Fruit fly (Drosophila melanogaster) whole organism, embryonic: ENCODE data around the gene CG32102.

ENCODE experiments used
- CG10654 ChIP-seq: fragments of 200-800 bp; sonication (Bioruptor generic); optimal IDR thresholded peaks from 2 replicates; lab custom pipeline; 2016; ENCODE audit warnings: missing biosample characterization, missing genetic modification characterization
- CG10979 ChIP-seq: fragments of 200-800 bp; sonication (Bioruptor generic); optimal IDR thresholded peaks from 2 replicates; lab custom pipeline; 2018; ENCODE audit warnings: missing biosample characterization, mild to moderate bottlenecking, missing genetic modification characterization, moderate library complexity
- CG11456 ChIP-seq: fragments of 200-800 bp; sonication (Bioruptor generic); IDR thresholded peaks from 3 replicates; pipeline ENCODE4 v1.3.6; 2022; ENCODE audit warnings: missing biosample characterization, missing genetic modification characterization
- CG11696 ChIP-seq: fragments of 200-800 bp; sonication (Bioruptor generic); IDR thresholded peaks from 2 replicates; pipeline ENCODE4 v1.3.6; 2022; ENCODE audit warnings: missing biosample characterization, missing genetic modification characterization
- CG14710 ChIP-seq: fragments of 200-800 bp; sonication (Bioruptor generic); optimal IDR thresholded peaks from 3 replicates; lab custom pipeline; 2019; ENCODE audit warnings: missing biosample characterization, mild to moderate bottlenecking, missing genetic modification characterization, moderate library complexity
- CG2712 ChIP-seq: fragments of 200-800 bp; optimal IDR thresholded peaks from 3 replicates; lab custom pipeline; 2019; ENCODE audit warnings: missing biosample characterization, mild to moderate bottlenecking, missing genetic modification characterization, moderate library complexity
- CG4404 ChIP-seq: fragments of 200-800 bp; sonication (Bioruptor generic); IDR thresholded peaks from 2 replicates; pipeline ENCODE4 v1.3.6; 2022; ENCODE audit warnings: missing biosample characterization, missing genetic modification characterization
- CG4617 ChIP-seq: fragments of 200-800 bp; sonication (Bioruptor generic); optimal IDR thresholded peaks from 3 replicates; lab custom pipeline; 2016; ENCODE audit warnings: missing biosample characterization, missing genetic modification characterization, borderline replicate concordance
- CG7271 ChIP-seq: fragments of 200-800 bp; sonication (Bioruptor generic); optimal IDR thresholded peaks from 2 replicates; lab custom pipeline; 2018; ENCODE audit warnings: missing biosample characterization, mild to moderate bottlenecking, missing genetic modification characterization, moderate library complexity
- CG7556 ChIP-seq: fragments of 200-800 bp; sonication (Bioruptor generic); optimal IDR thresholded peaks from 2 replicates; lab custom pipeline; 2017; ENCODE audit warnings: missing biosample characterization, mild to moderate bottlenecking, missing genetic modification characterization
- CG7987 ChIP-seq: fragments of 200-800 bp; sonication (Bioruptor generic); optimal IDR thresholded peaks from 2 replicates; lab custom pipeline; 2018; ENCODE audit warnings: missing biosample characterization, mild to moderate bottlenecking, missing genetic modification characterization, moderate library complexity
- CG8281 ChIP-seq: fragments of 200-800 bp; sonication (Bioruptor generic); optimal IDR thresholded peaks from 2 replicates; lab custom pipeline; 2018; ENCODE audit warnings: missing biosample characterization, mild to moderate bottlenecking, missing genetic modification characterization, moderate library complexity
- Dfd ChIP-seq, 2 experiments: fragments of >200 bp; optimal IDR thresholded peaks; 2 replicates each; lab custom pipeline; 2017; ENCODE audit warnings: missing biosample characterization in 2 of 2, missing genetic modification characterization in 2 of 2
- Ets97D ChIP-seq: fragments of 200-800 bp; sonication (Bioruptor generic); optimal IDR thresholded peaks from 3 replicates; lab custom pipeline; 2016; ENCODE audit warnings: missing biosample characterization, missing genetic modification characterization
- H15 ChIP-seq: fragments of 200-800 bp; sonication (Bioruptor generic); IDR thresholded peaks from 3 replicates; pipeline ENCODE4 v1.3.6; 2022; ENCODE audit warnings: missing biosample characterization, missing genetic modification characterization
- HmgD ChIP-seq: fragments of 200-800 bp; sonication (Bioruptor generic); optimal IDR thresholded peaks from 3 replicates; lab custom pipeline; 2016; ENCODE audit warnings: missing biosample characterization, missing genetic modification characterization
- HmgZ ChIP-seq: fragments of 200-800 bp; sonication (Bioruptor generic); optimal IDR thresholded peaks from 2 replicates; lab custom pipeline; 2018; ENCODE audit warnings: missing biosample characterization, mild to moderate bottlenecking, missing genetic modification characterization
- Hmr ChIP-seq: fragments of 200-800 bp; sonication (Bioruptor generic); optimal IDR thresholded peaks from 3 replicates; lab custom pipeline; 2017; ENCODE audit warnings: mild to moderate bottlenecking, missing biosample characterization, missing genetic modification reagents, missing genetic modification characterization
- Hr51 ChIP-seq, 2 experiments: fragments of 200-800 bp; sonication (Bioruptor generic); optimal IDR thresholded peaks; 2 replicates in 1 of 2; 3 replicates in 1 of 2; lab custom pipeline; 2016 to 2018; ENCODE audit warnings: missing biosample characterization in 2 of 2, missing genetic modification characterization in 2 of 2, mild to moderate bottlenecking in 1 of 2, moderate library complexity in 1 of 2
- Jarid2 ChIP-seq: fragments of 200-800 bp; sonication (Bioruptor generic); optimal IDR thresholded peaks from 3 replicates; lab custom pipeline; 2017; ENCODE audit warnings: mild to moderate bottlenecking, missing biosample characterization, missing genetic modification reagents, missing genetic modification characterization
- MESR4 ChIP-seq: fragments of 200-800 bp; sonication (Bioruptor generic); optimal IDR thresholded peaks from 2 replicates; lab custom pipeline; 2018; ENCODE audit warnings: missing biosample characterization, mild to moderate bottlenecking, missing genetic modification characterization, moderate library complexity
- Myb ChIP-seq: fragments of 200-800 bp; sonication (Bioruptor generic); optimal IDR thresholded peaks from 2 replicates; lab custom pipeline; 2016; ENCODE audit warnings: missing biosample characterization, missing genetic modification characterization
- Nf-YB ChIP-seq: fragments of 200-800 bp; sonication (Bioruptor generic); optimal IDR thresholded peaks from 3 replicates; lab custom pipeline; 2019; ENCODE audit warnings: missing biosample characterization, mild to moderate bottlenecking, missing genetic modification characterization, moderate library complexity
- Nf-YC ChIP-seq: fragments of 200-800 bp; optimal IDR thresholded peaks from 3 replicates; lab custom pipeline; 2019; ENCODE audit warnings: missing biosample characterization, mild to moderate bottlenecking, missing genetic modification characterization, moderate library complexity
- Side ChIP-seq: fragments of 200-800 bp; sonication (Bioruptor generic); optimal IDR thresholded peaks from 2 replicates; lab custom pipeline; 2016; ENCODE audit warnings: missing biosample characterization, missing genetic modification characterization
- Sox100B ChIP-seq: fragments of 200-800 bp; sonication (Bioruptor generic); optimal IDR thresholded peaks from 3 replicates; lab custom pipeline; 2018; ENCODE audit warnings: missing biosample characterization, mild to moderate bottlenecking, missing genetic modification characterization
- Stat92E ChIP-seq, 3 experiments: fragments of >200 bp in 2 of 3; fragments of 200-800 bp in 1 of 3; sonication (Bioruptor generic) in 1 of 3; optimal IDR thresholded peaks; 2 replicates each; lab custom pipeline; 2017 to 2019; ENCODE audit warnings: missing biosample characterization in 3 of 3, missing genetic modification characterization in 3 of 3, mild to moderate bottlenecking in 1 of 3, moderate library complexity in 1 of 3
- Xrp1 ChIP-seq: fragments of 200-800 bp; sonication (Bioruptor generic); IDR thresholded peaks from 2 replicates; pipeline ENCODE4 v1.3.6; 2022; ENCODE audit warnings: missing biosample characterization, missing genetic modification characterization
- bigmax ChIP-seq: fragments of 200-800 bp; sonication (Bioruptor generic); optimal IDR thresholded peaks from 2 replicates; lab custom pipeline; 2018; ENCODE audit warnings: missing biosample characterization, mild to moderate bottlenecking, missing genetic modification characterization
- bowl ChIP-seq: fragments of 200-800 bp; sonication (Bioruptor generic); IDR thresholded peaks from 2 replicates; pipeline ENCODE4 v1.3.6; 2022; ENCODE audit warnings: missing biosample characterization, missing genetic modification characterization
- caup ChIP-seq: fragments of 200-800 bp; sonication (Bioruptor generic); optimal IDR thresholded peaks from 3 replicates; lab custom pipeline; 2017; ENCODE audit warnings: missing biosample characterization, mild to moderate bottlenecking, missing genetic modification characterization, moderate library complexity; ENCODE audit not compliant: severe bottlenecking
- dmrt11E ChIP-seq: fragments of 200-800 bp; sonication (Bioruptor generic); optimal IDR thresholded peaks from 3 replicates; lab custom pipeline; 2018; ENCODE audit warnings: missing biosample characterization, mild to moderate bottlenecking, missing genetic modification characterization, moderate library complexity
- ems ChIP-seq: fragments of 200-800 bp; sonication (Bioruptor generic); optimal IDR thresholded peaks from 3 replicates; lab custom pipeline; 2016; ENCODE audit warnings: missing biosample characterization, missing genetic modification characterization
- en ChIP-seq: fragments of 200-800 bp; sonication (Bioruptor generic); optimal IDR thresholded peaks from 2 replicates; lab custom pipeline; 2016; ENCODE audit warnings: missing biosample characterization, missing genetic modification characterization
- fd64A ChIP-seq: fragments of 200-800 bp; sonication (Bioruptor generic); optimal IDR thresholded peaks from 3 replicates; lab custom pipeline; 2018; ENCODE audit warnings: missing biosample characterization, mild to moderate bottlenecking, missing genetic modification characterization
- gem ChIP-seq: fragments of 200-800 bp; sonication (Bioruptor generic); optimal IDR thresholded peaks from 2 replicates; lab custom pipeline; 2019; ENCODE audit warnings: missing biosample characterization, mild to moderate bottlenecking, missing genetic modification characterization, moderate library complexity
- grau ChIP-seq: fragments of 200-800 bp; optimal IDR thresholded peaks from 3 replicates; lab custom pipeline; 2019; ENCODE audit warnings: missing biosample characterization, mild to moderate bottlenecking, missing genetic modification characterization, moderate library complexity
- luna ChIP-seq: fragments of 200-800 bp; sonication (Bioruptor generic); optimal IDR thresholded peaks from 2 replicates; lab custom pipeline; 2016; ENCODE audit warnings: missing biosample characterization, missing genetic modification characterization
- nmo ChIP-seq: fragments of 200-800 bp; sonication (Bioruptor generic); optimal IDR thresholded peaks from 2 replicates; lab custom pipeline; 2018; ENCODE audit warnings: missing biosample characterization, mild to moderate bottlenecking, missing genetic modification characterization, moderate library complexity
- nom ChIP-seq: fragments of 200-800 bp; sonication (Bioruptor generic); optimal IDR thresholded peaks from 2 replicates; lab custom pipeline; 2017; ENCODE audit warnings: missing biosample characterization, missing genetic modification characterization, mild to moderate bottlenecking, moderate library complexity, missing genetic modification reagents
- phol ChIP-seq: fragments of 200-800 bp; sonication (Bioruptor generic); optimal IDR thresholded peaks from 3 replicates; lab custom pipeline; 2018; ENCODE audit warnings: missing biosample characterization, mild to moderate bottlenecking, missing genetic modification characterization, moderate library complexity
- sens ChIP-seq: fragments of 200-800 bp; sonication (Bioruptor generic); peaks from one replicate; lab custom pipeline; 2016; ENCODE audit warnings: missing biosample characterization, missing genetic modification characterization
- sim ChIP-seq: fragments of 200-800 bp; sonication (Bioruptor generic); IDR thresholded peaks from 2 replicates; pipeline ENCODE4 v1.3.6; 2022; ENCODE audit warnings: missing biosample characterization, missing genetic modification characterization
- trem ChIP-seq: fragments of 200-800 bp; optimal IDR thresholded peaks from 3 replicates; lab custom pipeline; 2019; ENCODE audit warnings: missing biosample characterization, mild to moderate bottlenecking, missing genetic modification characterization, moderate library complexity
- tup ChIP-seq: fragments of 200-800 bp; sonication (Bioruptor generic); optimal IDR thresholded peaks from 2 replicates; lab custom pipeline; 2016; ENCODE audit warnings: missing biosample characterization, mild to moderate bottlenecking, missing genetic modification characterization, moderate library complexity
- zf30C ChIP-seq: fragments of 200-800 bp; sonication (Bioruptor generic); optimal IDR thresholded peaks from 3 replicates; lab custom pipeline; 2018; ENCODE audit warnings: missing biosample characterization, mild to moderate bottlenecking, missing genetic modification characterization

Gene CG32102

DNA sequence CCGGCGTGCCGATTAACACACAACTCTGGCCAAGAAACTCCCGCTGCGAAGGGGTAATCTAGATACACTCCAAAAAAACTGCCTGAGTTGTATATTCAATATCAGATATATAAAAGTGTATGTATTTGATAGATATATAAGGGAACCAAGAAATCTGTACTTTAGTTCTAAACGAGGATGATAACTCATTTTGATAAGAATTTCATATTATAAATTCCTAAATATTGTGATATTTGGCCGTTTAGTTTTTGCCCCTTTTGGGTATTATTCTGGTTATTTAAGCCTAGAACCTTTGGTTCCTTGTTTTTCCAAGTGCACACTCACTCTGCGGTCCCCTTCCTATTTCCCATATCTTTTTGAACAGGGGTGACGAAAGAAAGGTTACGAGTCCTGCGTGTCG lies 16.1 kb downstream of the CG32102 start (continued):
- TF ChIP-seq bigmax (no peak), sim (no peak), CG7987 (GFP tag; lab: Kevin White, UChicago) (no peak), CG11456 (GFP tag; lab: Robert Waterston, UW) (no peak), dmrt11E (tag; lab: Kevin White, UChicago) (peak; percentile 59), gem (tag; lab: Kevin White, UChicago) (peak; percentile 31), Ets97D (no peak), H15 (GFP tag; lab: Robert Waterston, UW) (no peak), en (GFP tag; lab: Kevin White, UChicago) (no peak), Hmr (GFP tag; lab: Kevin White, UChicago) (no peak), CG4404 (peak; percentile 34; the same call in 1 of the 2 replicates), luna (GFP tag; lab: Kevin White, UChicago) (no peak), HmgZ (tag; lab: Kevin White, UChicago) (no peak), fd64A (GFP tag; lab: Kevin White, UChicago) (no peak), CG4617 (GFP tag; lab: Kevin White, UChicago) (no peak), phol (tag; lab: Kevin White, UChicago) (peak; percentile 9), zf30C (GFP tag; lab: Kevin White, UChicago) (peak; percentile 84), CG7556 (no peak), CG7271 (tag; lab: Kevin White, UChicago) (no peak), Hr51 (GFP tag; optimal IDR thresholded peaks at IDR 0.05; lab: Kevin White, UChicago) (no peak)

DNA sequence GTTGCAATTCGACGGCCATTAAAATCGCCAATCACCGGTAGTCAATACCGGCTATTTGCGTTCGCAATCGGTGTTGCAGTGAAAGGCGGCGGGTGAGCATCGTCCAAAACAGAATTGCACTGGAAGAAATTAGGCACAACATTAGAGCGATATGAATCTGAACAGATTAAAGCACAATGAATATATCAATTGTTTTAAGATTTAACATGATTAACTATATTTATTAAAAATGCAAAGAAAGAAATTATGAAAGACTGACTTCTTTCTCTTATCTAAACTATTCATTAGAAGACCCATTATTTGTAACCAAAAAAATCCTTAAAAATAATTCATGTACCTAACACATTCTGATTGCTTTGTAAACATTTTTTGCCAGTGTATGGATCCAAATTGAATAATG lies 22.1 kb downstream of the CG32102 start:
- peak; percentile 21 for TF ChIP-seq dmrt11E (tag; lab: Kevin White, UChicago)
- TF ChIP-seq CG10654 (GFP tag; lab: Kevin White, UChicago): no peak
- no peak for TF ChIP-seq tup
- peak; percentile 33 for TF ChIP-seq sens (GFP tag; lab: Kevin White, UChicago)

DNA sequence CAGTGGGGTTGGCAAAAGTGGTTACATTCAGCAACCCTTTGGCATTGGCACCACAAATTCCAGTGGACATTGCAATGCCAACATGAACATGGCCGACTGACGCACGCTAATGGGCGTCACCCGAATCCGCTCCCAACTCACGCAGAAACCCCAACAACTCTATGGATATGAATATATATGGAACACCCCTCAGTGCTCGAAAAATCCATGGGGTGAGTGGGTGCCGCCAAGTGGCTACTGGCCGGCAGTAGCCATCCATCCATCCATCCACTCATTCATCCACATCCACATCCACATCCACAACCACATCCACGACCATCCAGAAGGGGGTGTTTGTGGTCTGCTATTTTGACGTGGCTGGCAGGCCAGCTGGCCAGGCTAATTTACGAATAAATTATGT lies 22.5 kb downstream of the CG32102 start:
- TF ChIP-seq Side (GFP tag; lab: Kevin White, UChicago) (no peak), Nf-YC (peak; percentile 70), Nf-YB (GFP tag; lab: Kevin White, UChicago) (peak; percentile 82), Dfd (GFP tag; optimal IDR thresholded peaks at IDR 0.05; lab: Kevin White, UChicago) (no peak)

DNA sequence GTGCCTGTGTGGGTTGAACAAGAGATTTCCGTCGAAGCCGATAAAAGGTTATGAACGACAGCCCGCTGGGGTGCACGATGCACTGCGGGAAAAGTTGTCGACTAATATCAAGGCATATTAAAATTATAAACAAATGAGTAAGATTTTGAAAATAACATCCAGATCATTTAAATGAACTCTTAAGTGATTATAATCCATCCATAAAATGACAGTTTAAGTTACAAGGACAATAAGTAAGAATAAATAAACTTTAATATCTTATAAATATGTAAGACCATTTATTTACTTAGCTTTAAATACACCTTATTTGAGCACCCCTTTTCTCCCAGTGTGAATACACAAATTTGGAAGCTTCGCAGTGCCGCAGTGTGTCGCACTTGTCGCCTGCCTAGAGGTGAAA lies 25.5 kb downstream of the CG32102 start:
- TF ChIP-seq Stat92E (GFP tag; optimal IDR thresholded peaks at IDR 0.05; lab: Kevin White, UChicago) (peak in 1 of 3 experiments; percentile 13), trem (tag; lab: Kevin White, UChicago) (no peak), bowl (GFP tag; lab: Robert Waterston, UW) (no peak), Ets97D (no peak), Jarid2 (GFP tag; lab: Kevin White, UChicago) (no peak), HmgD (GFP tag; lab: Kevin White, UChicago) (no peak), CG11696 (no peak), CG10979 (peak; percentile 83), MESR4 (GFP tag; lab: Kevin White, UChicago) (no peak), CG2712 (tag; lab: Kevin White, UChicago) (peak; percentile 69), Xrp1 (GFP tag; lab: Robert Waterston, UW) (peak; percentile 39; the same call in 1 of the 2 replicates), ems (no peak), CG14710 (tag; lab: Kevin White, UChicago) (peak; percentile 74), nom (GFP tag; lab: Kevin White, UChicago) (no peak), grau (tag; lab: Kevin White, UChicago) (peak; percentile 7), nmo (GFP tag; lab: Kevin White, UChicago) (peak; percentile 33), Myb (GFP tag; lab: Kevin White, UChicago) (no peak), caup (GFP tag; lab: Kevin White, UChicago) (no peak), CG8281 (tag; lab: Kevin White, UChicago) (no peak), Sox100B (GFP tag; lab: Kevin White, UChicago) (peak; percentile 38), CG4404 (no peak), dmrt11E (tag; lab: Kevin White, UChicago) (peak; percentile 71)
